Worm (Caenorhabditis elegans) whole organism, L4 larva: ENCODE measurements around the gene H38K22.7.

Experiments
- F44E2.7 ChIP-seq: fragments of 200-800 bp; sonication (Bioruptor generic); IDR thresholded peaks from 2 replicates; pipeline ENCODE4 v2.1.2; 2022; ENCODE audit warnings: missing genetic modification characterization, missing compliant biosample characterization
- T26A8.4 ChIP-seq: fragments of 200-800 bp; sonication (Bioruptor generic); IDR thresholded peaks from 2 replicates; pipeline ENCODE4 v1.3.6; 2022; ENCODE audit warnings: missing genetic modification characterization, missing compliant biosample characterization
- ceh-82 ChIP-seq: sonication (generic microtip); optimal IDR thresholded peaks from 2 replicates; lab custom pipeline; 2017; ENCODE audit warnings: missing biosample characterization, missing genetic modification characterization
- dmd-6 ChIP-seq: fragments of 200-800 bp; sonication (Bioruptor generic); IDR thresholded peaks from 2 replicates; pipeline ENCODE4 v1.3.6; 2022; ENCODE audit warnings: missing genetic modification reagents, missing genetic modification characterization, missing compliant biosample characterization
- lin-13 ChIP-seq: fragments of 150-350 bp; optimal IDR thresholded peaks from 2 replicates; lab custom pipeline; 2014; ENCODE audit warnings: missing biosample characterization, missing genetic modification reagents, missing genetic modification characterization
- nhr-11 ChIP-seq: fragments of 150-350 bp; optimal IDR thresholded peaks from 2 replicates; lab custom pipeline; 2014; ENCODE audit warnings: missing biosample characterization, missing genetic modification characterization
- unc-39 ChIP-seq: sonication (generic microtip); optimal IDR thresholded peaks from 2 replicates; lab custom pipeline; 2017; ENCODE audit warnings: missing biosample characterization, missing genetic modification characterization
- unc-62 ChIP-seq, 3 experiments: fragments of 150-350 bp in 1 of 3; sonication (generic microtip); optimal IDR thresholded peaks in 2 of 3; peaks in 1 of 3; 1 replicate in 1 of 3; 2 replicates in 2 of 3; lab custom pipeline; 2014 to 2017; ENCODE audit warnings: missing biosample characterization in 3 of 3, missing genetic modification characterization in 3 of 3, missing genetic modification reagents in 3 of 3, missing genotype in 1 of 3
- zfp-3 ChIP-seq: fragments of 200-800 bp; sonication (Bioruptor generic); conservative IDR thresholded peaks from 2 replicates; pipeline ENCODE4 v1.3.6; 2022; ENCODE audit warnings: missing genetic modification reagents, missing genetic modification characterization, missing compliant biosample characterization

- no peak for TF ChIP-seq T26A8.4 (GFP tag; lab: Robert Waterston, UW)
- TF ChIP-seq F44E2.7 (GFP tag; lab: Robert Waterston, UW): no peak
- no peak for TF ChIP-seq unc-39 (tag; lab: Kevin White, UChicago)
- TF ChIP-seq zfp-3 (GFP tag; lab: Robert Waterston, UW): no peak
- TF ChIP-seq dmd-6: no peak
- no peak for TF ChIP-seq nhr-11 (tag; lab: Kevin White, UChicago)
- no peak for TF ChIP-seq ceh-82 (tag; lab: Kevin White, UChicago)
- no peak for TF ChIP-seq unc-62 (GFP tag; optimal IDR thresholded peaks at IDR 0.05 in 1 of 2; lab: Kevin White, UChicago)
- TF ChIP-seq unc-62 (tag; optimal IDR thresholded peaks at IDR 0.05; lab: Kevin White, UChicago): no peak
- TF ChIP-seq lin-13 (GFP tag; lab: Kevin White, UChicago): no peak
These were observed 9.5 kb downstream of the H38K22.7 start, which contains the start of gene gly-6 for ce11 chrIII:4330984-4331383.
